Fruit fly (Drosophila melanogaster) whole organism, embryonic: ENCODE measurements around the gene Ocrl.

Experiments used
- Awh ChIP-seq: fragments of 200-800 bp; sonication (Bioruptor generic); IDR thresholded peaks from 2 replicates; pipeline ENCODE4, ENCODE4 v1.3.6; 2022; ENCODE audit warnings: missing biosample characterization, missing genetic modification characterization
- CG10543 ChIP-seq: fragments of 200-800 bp; sonication (Bioruptor generic); optimal IDR thresholded peaks from 3 replicates; lab custom pipeline; 2017; ENCODE audit warnings: missing biosample characterization, mild to moderate bottlenecking, missing genetic modification characterization, moderate library complexity
- CG12236 ChIP-seq: fragments of 200-800 bp; sonication (Bioruptor generic); optimal IDR thresholded peaks from 2 replicates; lab custom pipeline; 2016; ENCODE audit warnings: missing biosample characterization, missing genetic modification characterization
- CG13775 ChIP-seq: fragments of 200-800 bp; sonication (Bioruptor generic); optimal IDR thresholded peaks from 3 replicates; lab custom pipeline; 2017; ENCODE audit warnings: missing biosample characterization, mild to moderate bottlenecking, missing genetic modification characterization
- CG1647 ChIP-seq: fragments of 200-800 bp; sonication (Bioruptor generic); optimal IDR thresholded peaks from 3 replicates; lab custom pipeline; 2016; ENCODE audit warnings: missing biosample characterization, missing genetic modification characterization
- CG1832 ChIP-seq: fragments of 200-800 bp; sonication (Bioruptor generic); optimal IDR thresholded peaks from 2 replicates; lab custom pipeline; 2017; ENCODE audit warnings: missing biosample characterization, mild to moderate bottlenecking, missing genetic modification characterization, inconsistent platforms
- CG18599 ChIP-seq: fragments of 200-800 bp; sonication (Bioruptor generic); optimal IDR thresholded peaks from 3 replicates; lab custom pipeline; 2017; ENCODE audit warnings: missing biosample characterization, missing genetic modification characterization, mild to moderate bottlenecking, moderate library complexity, missing genetic modification reagents
- CG4282 ChIP-seq: fragments of 200-800 bp; sonication (Bioruptor generic); optimal IDR thresholded peaks from 2 replicates; lab custom pipeline; 2016; ENCODE audit warnings: missing biosample characterization, missing genetic modification characterization
- CG4328 ChIP-seq: fragments of 200-800 bp; sonication (Bioruptor generic); optimal IDR thresholded peaks from 3 replicates; lab custom pipeline; 2017; ENCODE audit warnings: missing biosample characterization, missing genetic modification reagents, missing genetic modification characterization
- CG4360 ChIP-seq: fragments of 200-800 bp; sonication (Bioruptor generic); IDR thresholded peaks from 2 replicates; pipeline ENCODE4 v1.3.6; 2022; ENCODE audit warnings: missing biosample characterization, missing genetic modification characterization
- CG4617 ChIP-seq: fragments of 200-800 bp; sonication (Bioruptor generic); optimal IDR thresholded peaks from 3 replicates; lab custom pipeline; 2016; ENCODE audit warnings: missing biosample characterization, missing genetic modification characterization, borderline replicate concordance
- CG5953 ChIP-seq: fragments of 200-800 bp; sonication (Bioruptor generic); IDR thresholded peaks from 2 replicates; pipeline ENCODE4 v1.3.6; 2022; ENCODE audit warnings: missing biosample characterization, missing genetic modification characterization
- CG6175 ChIP-seq: fragments of 200-800 bp; sonication (Bioruptor generic); IDR thresholded peaks from 3 replicates; pipeline ENCODE4 v1.3.6; 2022; ENCODE audit warnings: missing biosample characterization, missing genetic modification characterization
- CG6791 ChIP-seq: fragments of 200-800 bp; sonication (Bioruptor generic); IDR thresholded peaks from 3 replicates; pipeline ENCODE4 v1.3.6; 2022; ENCODE audit warnings: missing biosample characterization, missing genetic modification characterization; ENCODE audit not compliant: partially characterized antibody
- CG7556 ChIP-seq: fragments of 200-800 bp; sonication (Bioruptor generic); optimal IDR thresholded peaks from 2 replicates; lab custom pipeline; 2017; ENCODE audit warnings: missing biosample characterization, mild to moderate bottlenecking, missing genetic modification characterization
- CTCF ChIP-seq: fragments of 200-800 bp; sonication (Bioruptor generic); optimal IDR thresholded peaks from 2 replicates; lab custom pipeline; 2017; ENCODE audit warnings: missing biosample characterization, mild to moderate bottlenecking, missing genetic modification characterization, moderate library complexity
- CkIIα-i1 ChIP-seq: fragments of 200-800 bp; sonication (Bioruptor generic); IDR thresholded peaks from 2 replicates; pipeline ENCODE4 v1.3.6; 2022; ENCODE audit warnings: missing biosample characterization, missing genetic modification characterization
- CrebB ChIP-seq: fragments of 200-800 bp; sonication (Bioruptor generic); optimal IDR thresholded peaks from 3 replicates; lab custom pipeline; 2018; ENCODE audit warnings: missing biosample characterization, mild to moderate bottlenecking, missing genetic modification characterization
- Dip2 ChIP-seq: fragments of 200-800 bp; sonication (Bioruptor generic); IDR thresholded peaks from 2 replicates; pipeline ENCODE4 v1.3.6; 2022; ENCODE audit warnings: missing biosample characterization, missing genetic modification characterization
- ERR ChIP-seq: fragments of 200-800 bp; sonication (Bioruptor generic); optimal IDR thresholded peaks from 2 replicates; lab custom pipeline; 2016; ENCODE audit warnings: missing biosample characterization, missing genetic modification characterization
- Gug ChIP-seq: fragments of 200-800 bp; sonication (Bioruptor generic); IDR thresholded peaks from 4 replicates; pipeline ENCODE4 v1.3.6; 2022; ENCODE audit warnings: missing biosample characterization, missing genetic modification characterization
- HLH4C ChIP-seq: fragments of 200-800 bp; sonication (Bioruptor generic); IDR thresholded peaks from 3 replicates; pipeline ENCODE4 v1.3.6; 2022; ENCODE audit warnings: missing biosample characterization, missing genetic modification characterization; ENCODE audit not compliant: partially characterized antibody
- HmgD ChIP-seq: fragments of 200-800 bp; sonication (Bioruptor generic); optimal IDR thresholded peaks from 3 replicates; lab custom pipeline; 2016; ENCODE audit warnings: missing biosample characterization, missing genetic modification characterization
- Hr78 ChIP-seq, 2 experiments: fragments of 200-800 bp in 1 of 2; fragments of >200 bp in 1 of 2; sonication (Bioruptor generic) in 1 of 2; optimal IDR thresholded peaks; 2 replicates each; lab custom pipeline; 2017 to 2019; ENCODE audit warnings: missing biosample characterization in 2 of 2, missing genetic modification characterization in 2 of 2, mild to moderate bottlenecking in 1 of 2, moderate library complexity in 1 of 2
- Med ChIP-seq: fragments of 200-800 bp; sonication (Bioruptor generic); peaks from one replicate; lab custom pipeline; 2016; ENCODE audit warnings: missing biosample characterization, missing genetic modification characterization, mild to moderate bottlenecking, inconsistent platforms, moderate library complexity
- Pdp1 ChIP-seq, 2 experiments: fragments of 200-800 bp; sonication (Bioruptor generic); optimal IDR thresholded peaks; 3 replicates each; lab custom pipeline; 2016; ENCODE audit warnings: missing biosample characterization in 2 of 2, missing genetic modification characterization in 2 of 2, mild to moderate bottlenecking in 1 of 2, moderate library complexity in 1 of 2
- Poxn ChIP-seq: fragments of 200-800 bp; sonication (Bioruptor generic); IDR thresholded peaks from 2 replicates; pipeline ENCODE4 v1.3.6; 2022; ENCODE audit warnings: missing biosample characterization, missing genetic modification characterization
- Ssrp ChIP-seq: fragments of 200-800 bp; sonication (Bioruptor generic); optimal IDR thresholded peaks from 2 replicates; lab custom pipeline; 2018; ENCODE audit warnings: missing biosample characterization, mild to moderate bottlenecking, missing genetic modification characterization, moderate library complexity
- Trl ChIP-seq, 3 experiments: fragments of >200 bp in 2 of 3; fragments of 200-800 bp in 1 of 3; sonication (Bioruptor generic) in 1 of 3; optimal IDR thresholded peaks; 2 replicates in 1 of 3; 3 replicates in 2 of 3; lab custom pipeline; 2016 to 2017; ENCODE audit warnings: missing biosample characterization in 1 of 3, missing genetic modification characterization in 1 of 3
- abd-A ChIP-seq: fragments of 200-800 bp; sonication (Bioruptor generic); optimal IDR thresholded peaks from 3 replicates; lab custom pipeline; 2019; ENCODE audit warnings: missing biosample characterization, mild to moderate bottlenecking, missing genetic modification characterization, moderate library complexity
- amos ChIP-seq: fragments of 200-800 bp; sonication (Bioruptor generic); IDR thresholded peaks from 2 replicates; pipeline ENCODE4 v1.3.6; 2022; ENCODE audit warnings: missing biosample characterization, missing genetic modification characterization; ENCODE audit not compliant: partially characterized antibody
- bowl ChIP-seq: fragments of 200-800 bp; sonication (Bioruptor generic); IDR thresholded peaks from 2 replicates; pipeline ENCODE4 v1.3.6; 2022; ENCODE audit warnings: missing biosample characterization, missing genetic modification characterization
- ci ChIP-seq: fragments of 200-800 bp; sonication (Bioruptor generic); IDR thresholded peaks from 3 replicates; pipeline ENCODE4 v1.3.6; 2022; ENCODE audit warnings: missing biosample characterization, missing genetic modification characterization
- crol ChIP-seq: fragments of 200-800 bp; sonication (Bioruptor generic); IDR thresholded peaks from 2 replicates; pipeline ENCODE4 v1.3.6; 2022; ENCODE audit warnings: missing biosample characterization, missing genetic modification characterization
- dm ChIP-seq: fragments of 200-800 bp; sonication (Bioruptor generic); optimal IDR thresholded peaks from 3 replicates; lab custom pipeline; 2016; ENCODE audit warnings: missing biosample characterization, missing genetic modification characterization
- dmrt99B ChIP-seq: fragments of 200-800 bp; sonication (Bioruptor generic); optimal IDR thresholded peaks from 2 replicates; lab custom pipeline; 2018; ENCODE audit warnings: missing biosample characterization, mild to moderate bottlenecking, missing genetic modification characterization, moderate library complexity
- gcm2 ChIP-seq: fragments of 200-800 bp; sonication (Bioruptor generic); optimal IDR thresholded peaks from 2 replicates; lab custom pipeline; 2016; ENCODE audit warnings: missing biosample characterization, missing genetic modification characterization
- gsb-n ChIP-seq: fragments of 200-800 bp; sonication (Bioruptor generic); optimal IDR thresholded peaks from 3 replicates; lab custom pipeline; 2018; ENCODE audit warnings: missing biosample characterization, mild to moderate bottlenecking, missing genetic modification characterization
- ken ChIP-seq: fragments of 200-800 bp; sonication (Bioruptor generic); IDR thresholded peaks from 3 replicates; pipeline ENCODE4 v1.3.6; 2022; ENCODE audit warnings: missing biosample characterization, missing genetic modification characterization
- mld ChIP-seq: fragments of 200-800 bp; sonication (Bioruptor generic); IDR thresholded peaks from 3 replicates; pipeline ENCODE4 v1.3.6; 2022; ENCODE audit warnings: missing biosample characterization, missing genetic modification characterization; ENCODE audit not compliant: partially characterized antibody
- odd ChIP-seq: fragments of 200-800 bp; sonication (Bioruptor generic); optimal IDR thresholded peaks from 2 replicates; lab custom pipeline; 2017; ENCODE audit warnings: missing biosample characterization, mild to moderate bottlenecking, missing genetic modification characterization
- row ChIP-seq: fragments of 200-800 bp; sonication (Bioruptor generic); IDR thresholded peaks from 3 replicates; pipeline ENCODE4 v1.3.6; 2022; ENCODE audit warnings: missing biosample characterization, missing genetic modification characterization
- sens ChIP-seq: fragments of 200-800 bp; sonication (Bioruptor generic); peaks from one replicate; lab custom pipeline; 2016; ENCODE audit warnings: missing biosample characterization, missing genetic modification characterization
- sisA ChIP-seq: fragments of 200-800 bp; sonication (Bioruptor generic); IDR thresholded peaks from 2 replicates; pipeline ENCODE4 v1.3.6; 2022; ENCODE audit warnings: missing biosample characterization, missing genetic modification characterization
- sna ChIP-seq: fragments of 200-800 bp; sonication (Bioruptor generic); IDR thresholded peaks from 2 replicates; pipeline ENCODE4 v1.3.6; 2022; ENCODE audit warnings: missing biosample characterization, missing genetic modification characterization; ENCODE audit not compliant: partially characterized antibody
- tio ChIP-seq: fragments of 200-800 bp; sonication (Bioruptor generic); optimal IDR thresholded peaks from 2 replicates; lab custom pipeline; 2017; ENCODE audit warnings: missing biosample characterization, missing genetic modification characterization, inconsistent platforms
- tll ChIP-seq, 2 experiments: fragments of 200-800 bp in 1 of 2; fragments of >200 bp in 1 of 2; sonication (Bioruptor generic) in 1 of 2; optimal IDR thresholded peaks; 2 replicates each; lab custom pipeline; 2017 to 2019; ENCODE audit warnings: missing biosample characterization in 2 of 2, missing genetic modification characterization in 2 of 2, mild to moderate bottlenecking in 1 of 2, moderate library complexity in 1 of 2
- vfl ChIP-seq: fragments of 200-800 bp; sonication (Bioruptor generic); optimal IDR thresholded peaks from 2 replicates; lab custom pipeline; 2016; ENCODE audit warnings: missing biosample characterization, missing genetic modification characterization
- yki ChIP-seq: fragments of >200 bp; optimal IDR thresholded peaks from 3 replicates; lab custom pipeline; 2018

The Ocrl gene

DNA sequence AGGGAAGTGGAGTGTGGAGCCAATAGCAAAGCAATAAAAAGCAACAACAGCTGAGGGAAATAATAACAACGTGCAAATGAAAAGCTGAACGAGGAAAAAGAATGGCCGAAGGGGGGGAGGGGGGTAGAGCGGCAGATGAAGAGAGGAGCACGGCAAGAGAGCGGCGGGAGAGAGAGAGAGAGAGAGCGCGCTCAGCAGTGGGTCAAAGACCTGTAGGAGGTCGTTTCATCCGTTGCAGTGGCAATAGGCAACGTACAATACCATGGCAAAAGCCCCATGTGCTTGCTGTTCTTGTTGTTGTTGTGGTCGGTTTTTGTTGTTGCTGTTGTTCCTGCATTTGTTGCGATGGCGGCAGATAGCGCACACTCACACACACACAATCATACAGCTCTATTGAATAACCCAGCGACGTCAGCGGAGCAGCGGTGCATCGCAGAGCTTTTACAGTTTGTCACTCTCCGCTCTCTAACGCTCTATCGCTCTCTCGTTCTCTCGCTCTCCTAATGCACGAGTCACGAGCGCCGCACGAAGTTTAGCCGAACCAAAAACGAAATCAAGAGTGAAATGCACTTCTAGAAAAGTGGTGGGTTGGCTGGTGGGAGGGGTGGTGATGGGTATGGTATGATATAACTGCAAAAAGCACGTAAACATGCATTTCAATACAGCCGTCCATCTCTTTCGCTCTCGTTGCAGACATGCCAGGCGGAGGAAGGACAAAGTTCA lies 53.3 kb downstream of the Ocrl start (continued):
- TF ChIP-seq odd (GFP tag; lab: Kevin White, UChicago) (no peak), CTCF (GFP tag; lab: Kevin White, UChicago) (no peak), Awh (GFP tag; lab: Robert Waterston, UW) (0 out of 2 replicates have a peak, but pooled peaks have one; percentile 5), HLH4C (GFP tag; lab: Robert Waterston, UW) (0 out of 3 replicates have a peak, but pooled peaks have one; percentile 9), CG7556 (no peak), ken (GFP tag; lab: Robert Waterston, UW) (no peak), amos (GFP tag; lab: Robert Waterston, UW) (no peak), CG18599 (no peak), gsb-n (tag; lab: Kevin White, UChicago) (no peak), bowl (GFP tag; lab: Robert Waterston, UW) (no peak), tll (GFP tag; optimal IDR thresholded peaks at IDR 0.05; lab: Kevin White, UChicago) (no peak), CG4282 (GFP tag; lab: Kevin White, UChicago) (no peak), HmgD (GFP tag; lab: Kevin White, UChicago) (no peak), sens (peak; percentile 75), Hr78 (GFP tag; optimal IDR thresholded peaks at IDR 0.05; lab: Kevin White, UChicago) (peak in 1 of 2 experiments; percentile 91), CkIIα-i1 (GFP tag; lab: Robert Waterston, UW) (no peak), Gug (no peak), Pdp1 (GFP tag; optimal IDR thresholded peaks at IDR 0.05; lab: Kevin White, UChicago) (peak in 1 of 2 experiments; percentile 93), yki (lab: Kevin White, UChicago) (peak; percentile 78), CG6175 (GFP tag; lab: Robert Waterston, UW) (no peak), CG4617 (GFP tag; lab: Kevin White, UChicago) (no peak), CG1647 (GFP tag; lab: Kevin White, UChicago) (no peak), sna (GFP tag; lab: Robert Waterston, UW) (0 out of 2 replicates have a peak, but pooled peaks have one; percentile 26), Trl (optimal IDR thresholded peaks at IDR 0.05; lab: Kevin White, UChicago) (peak; percentile 70 to 87), Trl (GFP tag; optimal IDR thresholded peaks at IDR 0.05; lab: Kevin White, UChicago) (no peak), Med (GFP tag; lab: Kevin White, UChicago) (peak; percentile 5), ERR (no peak), ci (GFP tag; lab: Robert Waterston, UW) (peak; percentile 39; the same call in 2 of the 3 replicates), sisA (GFP tag; lab: Robert Waterston, UW) (no peak), crol (GFP tag; lab: Robert Waterston, UW) (peak; percentile 94), CG5953 (GFP tag; lab: Robert Waterston, UW) (no peak), dm (GFP tag; lab: Kevin White, UChicago) (peak; percentile 23), Poxn (GFP tag; lab: Robert Waterston, UW) (no peak), row (GFP tag; lab: Robert Waterston, UW) (no peak), CG13775 (no peak), vfl (GFP tag; lab: Kevin White, UChicago) (no peak), dmrt99B (no peak), CrebB (tag; lab: Kevin White, UChicago) (no peak), CG1832 (no peak), CG10543 (GFP tag; lab: Kevin White, UChicago) (peak; percentile 24), gcm2 (GFP tag; lab: Kevin White, UChicago) (no peak), CG6791 (GFP tag; lab: Robert Waterston, UW) (0 out of 3 replicates have a peak, but pooled peaks have one; percentile 9), CG12236 (GFP tag; lab: Kevin White, UChicago) (no peak), Dip2 (GFP tag; lab: Robert Waterston, UW) (no peak), CG4328 (GFP tag; lab: Kevin White, UChicago) (no peak), mld (GFP tag; lab: Robert Waterston, UW) (no peak), abd-A (tag; lab: Kevin White, UChicago) (peak; percentile 38), CG4360 (GFP tag; lab: Robert Waterston, UW) (peak; percentile 89), tio (GFP tag; lab: Kevin White, UChicago) (no peak), Ssrp (tag; lab: Kevin White, UChicago) (no peak)
